Fruit fly (Drosophila melanogaster) whole organism, embryonic: Measurements from ENCODE around the gene Sgs1.

Experiments
- CG10209 ChIP-seq: fragments of 200-800 bp; sonication (Bioruptor generic); optimal IDR thresholded peaks from 3 replicates; lab custom pipeline; 2017; ENCODE audit warnings: missing biosample characterization, mild to moderate bottlenecking, missing genetic modification characterization, missing genetic modification reagents
- CG10959 ChIP-seq: fragments of 200-800 bp; sonication (Bioruptor generic); IDR thresholded peaks from 2 replicates; pipeline ENCODE4 v1.3.6; 2022; ENCODE audit warnings: missing biosample characterization, missing genetic modification characterization
- CG13894 ChIP-seq: fragments of 200-800 bp; sonication (Bioruptor generic); optimal IDR thresholded peaks from 3 replicates; lab custom pipeline; 2018; ENCODE audit warnings: missing biosample characterization, mild to moderate bottlenecking, missing genetic modification characterization, moderate library complexity
- CG15011 ChIP-seq: fragments of 200-800 bp; sonication (Bioruptor generic); optimal IDR thresholded peaks from 3 replicates; lab custom pipeline; 2018; ENCODE audit warnings: missing biosample characterization, mild to moderate bottlenecking, missing genetic modification characterization
- CG1602 ChIP-seq: fragments of 200-800 bp; sonication (Bioruptor generic); optimal IDR thresholded peaks from 3 replicates; lab custom pipeline; 2016; ENCODE audit warnings: missing biosample characterization, missing genetic modification characterization
- CG17612 ChIP-seq: fragments of 200-800 bp; sonication (Bioruptor generic); IDR thresholded peaks from 2 replicates; pipeline ENCODE4 v1.3.6; 2022; ENCODE audit warnings: missing biosample characterization, missing genetic modification characterization
- CG17829 ChIP-seq: fragments of 200-800 bp; optimal IDR thresholded peaks from 2 replicates; lab custom pipeline; 2019; ENCODE audit warnings: missing biosample characterization, mild to moderate bottlenecking, missing genetic modification characterization, moderate library complexity
- CG1792 ChIP-seq: fragments of 200-800 bp; sonication (Bioruptor generic); optimal IDR thresholded peaks from 2 replicates; lab custom pipeline; 2016; ENCODE audit warnings: missing biosample characterization, missing genetic modification characterization
- CG18764 ChIP-seq: fragments of 200-800 bp; sonication (Bioruptor generic); optimal IDR thresholded peaks from 3 replicates; lab custom pipeline; 2016; ENCODE audit warnings: missing biosample characterization, missing genetic modification characterization
- CG42726 ChIP-seq: fragments of 200-800 bp; sonication (Bioruptor generic); IDR thresholded peaks from 2 replicates; pipeline ENCODE4 v1.3.6; 2022; ENCODE audit warnings: missing biosample characterization, missing genetic modification characterization; ENCODE audit not compliant: partially characterized antibody
- CG5180 ChIP-seq: fragments of 200-800 bp; sonication (Bioruptor generic); optimal IDR thresholded peaks from 3 replicates; lab custom pipeline; 2017; ENCODE audit warnings: missing biosample characterization, missing genetic modification characterization, mild to moderate bottlenecking, moderate library complexity, missing genetic modification reagents
- CG6272 ChIP-seq: fragments of 200-800 bp; sonication (Bioruptor generic); IDR thresholded peaks from 2 replicates; pipeline ENCODE4 v1.3.6; 2022; ENCODE audit warnings: missing biosample characterization, missing genetic modification characterization
- CG8388 ChIP-seq: fragments of 200-800 bp; sonication (Bioruptor generic); optimal IDR thresholded peaks from 2 replicates; lab custom pipeline; 2019; ENCODE audit warnings: missing biosample characterization, mild to moderate bottlenecking, missing genetic modification characterization, moderate library complexity
- Camta ChIP-seq: fragments of 200-800 bp; sonication (Bioruptor generic); optimal IDR thresholded peaks from 2 replicates; lab custom pipeline; 2016; ENCODE audit warnings: missing biosample characterization, missing genetic modification characterization
- Deaf1 ChIP-seq: fragments of 200-800 bp; optimal IDR thresholded peaks from 3 replicates; lab custom pipeline; 2019; ENCODE audit warnings: missing biosample characterization, mild to moderate bottlenecking, missing genetic modification characterization, moderate library complexity
- Ets65A ChIP-seq: fragments of 200-800 bp; sonication (Bioruptor generic); peaks from one replicate; lab custom pipeline; 2016; ENCODE audit warnings: missing biosample characterization, missing genetic modification characterization
- HmgZ ChIP-seq: fragments of 200-800 bp; sonication (Bioruptor generic); optimal IDR thresholded peaks from 2 replicates; lab custom pipeline; 2018; ENCODE audit warnings: missing biosample characterization, mild to moderate bottlenecking, missing genetic modification characterization
- Max ChIP-seq: fragments of 200-800 bp; sonication (Bioruptor generic); optimal IDR thresholded peaks from 2 replicates; lab custom pipeline; 2016; ENCODE audit warnings: missing biosample characterization, mild to moderate bottlenecking, missing genetic modification characterization
- Med ChIP-seq: fragments of 200-800 bp; sonication (Bioruptor generic); peaks from one replicate; lab custom pipeline; 2016; ENCODE audit warnings: missing biosample characterization, missing genetic modification characterization, mild to moderate bottlenecking, inconsistent platforms, moderate library complexity
- Ptx1 ChIP-seq: fragments of 200-800 bp; sonication (Bioruptor generic); IDR thresholded peaks from 2 replicates; pipeline ENCODE4 v1.3.6; 2022; ENCODE audit warnings: missing biosample characterization, missing genetic modification characterization
- al ChIP-seq: fragments of 200-800 bp; sonication (Bioruptor generic); IDR thresholded peaks from 2 replicates; pipeline ENCODE4 v1.3.6; 2022; ENCODE audit warnings: missing biosample characterization, missing genetic modification characterization
- aop ChIP-seq: fragments of 200-800 bp; sonication (Bioruptor generic); IDR thresholded peaks from 2 replicates; pipeline ENCODE4 v1.3.6; 2022; ENCODE audit warnings: missing biosample characterization, missing genetic modification characterization
- btn ChIP-seq: fragments of 200-800 bp; sonication (Bioruptor generic); optimal IDR thresholded peaks from 2 replicates; lab custom pipeline; 2016; ENCODE audit warnings: missing biosample characterization, missing genetic modification characterization
- chif ChIP-seq, 2 experiments: fragments of 200-800 bp; sonication (Bioruptor generic); optimal IDR thresholded peaks; 3 replicates each; lab custom pipeline; 2016; ENCODE audit warnings: missing biosample characterization in 2 of 2, missing genetic modification characterization in 2 of 2
- corto ChIP-seq: fragments of 200-800 bp; sonication (Bioruptor generic); optimal IDR thresholded peaks from 2 replicates; lab custom pipeline; 2016; ENCODE audit warnings: missing biosample characterization, mild to moderate bottlenecking, missing genetic modification characterization, moderate library complexity
- dati ChIP-seq: fragments of 200-800 bp; sonication (Bioruptor generic); IDR thresholded peaks from 2 replicates; pipeline ENCODE4 v1.3.6; 2022; ENCODE audit warnings: missing biosample characterization, missing genetic modification characterization
- dmrt99B ChIP-seq: fragments of 200-800 bp; sonication (Bioruptor generic); optimal IDR thresholded peaks from 2 replicates; lab custom pipeline; 2018; ENCODE audit warnings: missing biosample characterization, mild to moderate bottlenecking, missing genetic modification characterization, moderate library complexity
- dysf ChIP-seq: fragments of 200-800 bp; sonication (Bioruptor generic); IDR thresholded peaks from 3 replicates; pipeline ENCODE4 v1.3.6; 2022; ENCODE audit warnings: missing biosample characterization, missing genetic modification characterization
- gem ChIP-seq: fragments of 200-800 bp; sonication (Bioruptor generic); optimal IDR thresholded peaks from 2 replicates; lab custom pipeline; 2019; ENCODE audit warnings: missing biosample characterization, mild to moderate bottlenecking, missing genetic modification characterization, moderate library complexity
- grau ChIP-seq: fragments of 200-800 bp; optimal IDR thresholded peaks from 3 replicates; lab custom pipeline; 2019; ENCODE audit warnings: missing biosample characterization, mild to moderate bottlenecking, missing genetic modification characterization, moderate library complexity
- lbe ChIP-seq: fragments of 200-800 bp; sonication (Bioruptor generic); optimal IDR thresholded peaks from 2 replicates; lab custom pipeline; 2016; ENCODE audit warnings: missing biosample characterization, mild to moderate bottlenecking, missing genetic modification characterization
- luna ChIP-seq: fragments of 200-800 bp; sonication (Bioruptor generic); optimal IDR thresholded peaks from 2 replicates; lab custom pipeline; 2016; ENCODE audit warnings: missing biosample characterization, missing genetic modification characterization
- maf-S ChIP-seq: fragments of 200-800 bp; sonication (Bioruptor generic); optimal IDR thresholded peaks from 2 replicates; lab custom pipeline; 2016; ENCODE audit warnings: missing biosample characterization, missing genetic modification characterization
- nau ChIP-seq: fragments of 200-800 bp; sonication (Bioruptor generic); optimal IDR thresholded peaks from 3 replicates; lab custom pipeline; 2017; ENCODE audit warnings: missing biosample characterization, mild to moderate bottlenecking, missing genetic modification characterization, missing genetic modification reagents
- p53 ChIP-seq: fragments of 200-800 bp; sonication (Bioruptor generic); optimal IDR thresholded peaks from 2 replicates; lab custom pipeline; 2016; ENCODE audit warnings: missing biosample characterization, missing genetic modification characterization
- rib ChIP-seq: fragments of 200-800 bp; sonication (Bioruptor generic); IDR thresholded peaks from 2 replicates; pipeline ENCODE4 v1.3.6; 2022; ENCODE audit warnings: missing biosample characterization, missing genetic modification characterization
- sens ChIP-seq: fragments of 200-800 bp; sonication (Bioruptor generic); peaks from one replicate; lab custom pipeline; 2016; ENCODE audit warnings: missing biosample characterization, missing genetic modification characterization
- sens-2 ChIP-seq: fragments of 200-800 bp; sonication (Bioruptor generic); IDR thresholded peaks from 2 replicates; pipeline ENCODE4 v1.3.6; 2022; ENCODE audit warnings: missing biosample characterization, missing genetic modification characterization
- sima ChIP-seq: fragments of 200-800 bp; sonication (Bioruptor generic); optimal IDR thresholded peaks from 2 replicates; lab custom pipeline; 2016; ENCODE audit warnings: missing biosample characterization, missing genetic modification characterization
- sisA ChIP-seq: fragments of 200-800 bp; sonication (Bioruptor generic); IDR thresholded peaks from 2 replicates; pipeline ENCODE4 v1.3.6; 2022; ENCODE audit warnings: missing biosample characterization, missing genetic modification characterization
- sr ChIP-seq: fragments of 200-800 bp; sonication (Bioruptor generic); IDR thresholded peaks from 3 replicates; pipeline ENCODE4 v1.3.6; 2022; ENCODE audit warnings: missing biosample characterization, missing genetic modification characterization
- tll ChIP-seq, 2 experiments: fragments of 200-800 bp in 1 of 2; fragments of >200 bp in 1 of 2; sonication (Bioruptor generic) in 1 of 2; optimal IDR thresholded peaks; 2 replicates each; lab custom pipeline; 2017 to 2019; ENCODE audit warnings: missing biosample characterization in 2 of 2, missing genetic modification characterization in 2 of 2, mild to moderate bottlenecking in 1 of 2, moderate library complexity in 1 of 2
- twi ChIP-seq: fragments of 200-800 bp; optimal IDR thresholded peaks from 2 replicates; lab custom pipeline; 2019; ENCODE audit warnings: missing biosample characterization, mild to moderate bottlenecking, missing genetic modification characterization, moderate library complexity
- tx ChIP-seq: fragments of 200-800 bp; sonication (Bioruptor generic); optimal IDR thresholded peaks from 2 replicates; lab custom pipeline; 2016; ENCODE audit warnings: missing biosample characterization, missing genetic modification characterization
- zen ChIP-seq: fragments of 200-800 bp; sonication (Bioruptor generic); optimal IDR thresholded peaks from 3 replicates; lab custom pipeline; 2018; ENCODE audit warnings: missing biosample characterization, mild to moderate bottlenecking, missing genetic modification characterization, moderate library complexity
- zfh2 ChIP-seq: fragments of 200-800 bp; sonication (Bioruptor generic); optimal IDR thresholded peaks from 2 replicates; lab custom pipeline; 2016; ENCODE audit warnings: missing biosample characterization, missing genetic modification characterization

Gene Sgs1

DNA sequence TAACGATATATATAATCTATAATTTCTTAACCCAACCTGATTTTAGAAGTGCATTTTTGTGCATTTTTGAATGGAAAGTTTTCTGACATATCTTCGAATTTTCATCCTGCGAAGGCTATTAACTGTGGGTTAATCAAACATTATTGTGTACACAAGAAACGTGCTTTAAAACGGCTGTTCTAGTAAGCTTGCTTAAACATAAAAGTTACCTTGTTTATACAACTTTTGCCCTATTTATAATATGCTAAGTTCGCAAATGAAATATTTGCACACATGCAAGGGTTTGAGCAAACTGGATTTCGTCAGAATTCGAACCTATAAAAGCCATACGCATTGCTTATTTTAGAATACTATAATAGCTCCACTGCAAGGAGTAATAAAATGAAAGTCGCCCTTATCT, at the start of gene Sgs1:
Gene Sgs1 (plus strand): TSS at position 350 of the 400 bp plus-strand sequence.
- TF ChIP-seq Max (GFP tag; lab: Kevin White, UChicago) (no peak), corto (GFP tag; lab: Kevin White, UChicago) (peak; percentile 25), lbe (GFP tag; lab: Kevin White, UChicago) (peak; percentile 16)
- TF ChIP-seq, all 482 proteins: peak for 2

DNA sequence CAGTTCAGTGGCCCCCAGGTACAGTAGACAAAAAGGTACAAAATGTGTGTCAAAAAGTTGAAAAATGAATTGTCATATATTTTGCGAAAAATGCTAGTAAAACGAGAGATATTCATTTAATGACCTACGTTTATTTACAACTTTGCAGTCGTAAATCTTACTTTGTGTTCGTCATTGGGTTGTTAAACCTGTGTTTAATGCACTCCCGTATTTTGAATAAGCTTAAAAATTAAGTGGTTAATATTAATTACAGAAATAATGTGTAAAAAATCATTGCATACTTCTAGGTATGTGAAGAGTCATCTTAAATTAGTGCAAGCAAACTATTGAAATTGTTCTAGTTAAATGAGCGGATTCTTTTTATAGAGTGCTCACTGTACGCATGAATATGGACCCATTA, 48.7 kb upstream of the Sgs1 start:
- TF ChIP-seq grau (tag; lab: Kevin White, UChicago) = peak; percentile 52
- TF ChIP-seq Ptx1 = no peak
- TF ChIP-seq Med = peak; percentile 56
- peak; percentile 20 for TF ChIP-seq sens (GFP tag; lab: Kevin White, UChicago)
- TF ChIP-seq, all 482 proteins: peak for 3

DNA sequence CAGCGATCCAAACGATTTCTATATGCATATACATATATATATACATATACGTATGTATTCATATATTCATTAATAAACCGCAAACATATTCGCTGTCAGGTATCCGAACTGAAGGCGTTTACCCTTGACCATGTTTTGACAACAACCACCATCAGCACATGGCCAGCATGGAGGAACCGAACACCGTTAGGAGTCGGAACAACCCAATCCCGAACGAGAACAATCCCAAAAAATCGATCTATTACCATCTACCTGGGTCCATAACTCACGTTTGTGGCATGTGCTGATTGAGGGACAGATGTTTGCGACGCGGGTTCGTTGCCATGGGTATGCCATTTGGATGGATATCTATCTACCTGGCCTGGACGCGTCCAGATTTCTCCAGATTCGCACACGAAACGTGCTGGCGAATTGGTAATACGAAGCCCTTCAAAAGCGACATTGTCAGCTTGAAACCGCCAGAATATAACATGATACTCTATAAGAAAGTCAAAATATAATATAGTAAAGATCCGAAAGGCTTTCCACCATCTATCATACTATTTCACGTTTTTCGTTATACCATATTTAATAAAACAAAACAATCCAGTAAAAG, 47.7 kb upstream of the Sgs1 start, which contains the start of gene CG15625:
Gene CG15625 (plus strand): TSS at position 545 of the 595 bp plus-strand sequence.
- TF ChIP-seq p53 (GFP tag; lab: Kevin White, UChicago) (no peak), luna (GFP tag; lab: Kevin White, UChicago) (no peak), CG5180 (GFP tag; lab: Kevin White, UChicago) (no peak), CG1602 (no peak), twi (peak; percentile 90), al (no peak), sens-2 (GFP tag; lab: Robert Waterston, UW) (no peak), tll (GFP tag; optimal IDR thresholded peaks at IDR 0.05; lab: Kevin White, UChicago) (peak in 1 of 2 experiments; percentile 42), Ets65A (peak; percentile 13), zen (peak; percentile 52)

DNA sequence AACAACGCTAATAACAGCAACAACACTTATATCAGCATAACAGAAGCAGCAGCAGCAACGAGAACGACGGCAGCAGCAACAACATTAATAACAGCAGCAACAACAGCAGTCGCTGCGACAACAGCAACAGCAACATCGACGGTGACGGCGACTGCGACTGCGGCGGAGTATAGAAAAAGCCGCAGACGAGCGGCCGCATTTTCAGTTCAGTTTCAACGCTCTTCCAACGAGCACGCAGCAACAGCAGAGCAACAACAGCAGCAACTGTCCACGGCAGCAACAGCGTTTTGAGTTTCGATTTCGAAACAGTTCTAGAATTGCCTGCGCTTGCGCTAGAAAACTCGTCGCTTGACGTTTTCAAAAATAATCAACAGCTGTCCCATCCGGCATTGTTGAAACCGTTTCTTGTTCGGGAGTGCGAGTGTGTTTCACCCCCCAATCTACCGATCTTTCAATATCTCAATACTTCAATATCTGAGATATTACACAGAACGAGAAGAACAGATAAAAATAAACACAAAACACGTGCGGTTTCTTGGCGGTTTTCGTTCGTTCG, 45.2 kb upstream of the Sgs1 start, which contains the start of gene CG3036:
Gene CG3036 (plus strand): TSS at position 199 of the 556 bp plus-strand sequence.
- TF ChIP-seq zfh2 (GFP tag; lab: Kevin White, UChicago) (no peak), dati (GFP tag; lab: Robert Waterston, UW) (no peak), dmrt99B (tag; lab: Kevin White, UChicago) (peak; percentile 25), CG17829 (tag; lab: Kevin White, UChicago) (peak; percentile 68), btn (GFP tag; lab: Kevin White, UChicago) (no peak), CG18764 (GFP tag; lab: Kevin White, UChicago) (no peak), CG6272 (GFP tag; lab: Robert Waterston, UW) (no peak), HmgZ (tag; lab: Kevin White, UChicago) (peak; percentile 63), CG10959 (GFP tag; lab: Robert Waterston, UW) (no peak), CG10209 (no peak), CG13894 (tag; lab: Kevin White, UChicago) (peak; percentile 66), aop (GFP tag; lab: Robert Waterston, UW) (no peak), sima (no peak), CG15011 (GFP tag; lab: Kevin White, UChicago) (no peak), nau (GFP tag; lab: Kevin White, UChicago) (peak; percentile 81), gem (tag; lab: Kevin White, UChicago) (no peak), chif (GFP tag; optimal IDR thresholded peaks at IDR 0.05; lab: Kevin White, UChicago) (no peak), sisA (no peak), CG42726 (GFP tag; lab: Robert Waterston, UW) (peak; percentile 72), CG8388 (peak; percentile 3), CG17612 (GFP tag; lab: Robert Waterston, UW) (peak; percentile 6; the same call in 1 of the 2 replicates), dysf (GFP tag; lab: Robert Waterston, UW) (no peak), CG1792 (GFP tag; lab: Kevin White, UChicago) (no peak), sr (GFP tag; lab: Robert Waterston, UW) (no peak), rib (GFP tag; lab: Robert Waterston, UW) (0 out of 2 replicates have a peak, but pooled peaks have one; percentile 19), Camta (GFP tag; lab: Kevin White, UChicago) (no peak), maf-S (GFP tag; lab: Kevin White, UChicago) (no peak), tx (GFP tag; lab: Kevin White, UChicago) (no peak), Deaf1 (tag; lab: Kevin White, UChicago) (peak; percentile 78)
